Fruit fly (Drosophila melanogaster): ENCODE data around the gene CG32944.

The CG32944 gene

DNA sequence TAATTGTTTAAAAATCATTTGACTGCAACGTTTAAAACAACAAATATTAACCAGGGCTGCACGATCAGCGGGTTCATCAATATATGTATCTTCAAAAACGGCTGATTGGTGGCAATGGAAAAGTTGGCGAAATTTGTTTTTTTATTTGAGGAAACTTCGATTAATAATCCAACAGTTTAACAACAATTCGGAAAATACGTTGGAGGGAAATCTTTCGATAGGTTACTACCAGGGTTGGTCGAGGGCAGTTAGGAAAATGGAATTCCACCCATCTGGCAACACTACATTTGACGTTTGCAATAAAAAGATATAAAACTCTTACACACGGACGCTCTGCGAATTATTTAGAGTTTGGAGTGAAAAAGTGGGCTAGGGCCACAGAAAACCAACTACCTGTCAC is 17.7 kb upstream of the CG32944 start, which contains the start of the genes Lipt2 and CG14650:
Lipt2 (minus strand) TSS at position 217 of the 400 bp plus-strand sequence.
CG14650 (plus strand) TSS at position 275 of the 400 bp plus-strand sequence.
- TF ChIP-seq CG9948 (tag; optimal IDR thresholded peaks at IDR 0.05) (no peak), Pif1B (GFP tag; optimal IDR thresholded peaks at IDR 0.05) (no peak), CG4496 (GFP tag; IDR thresholded peaks at IDR 0.05) (peak; percentile 45; the same call in 1 of the 3 replicates), CG32121 (GFP tag; IDR thresholded peaks at IDR 0.05) (no peak), CG17806 (tag; optimal IDR thresholded peaks at IDR 0.05) (peak; percentile 36), CG13204 (GFP tag; optimal IDR thresholded peaks at IDR 0.05) (no peak), CG15710 (tag; optimal IDR thresholded peaks at IDR 0.05) (peak; percentile 51), CG34367 (tag; optimal IDR thresholded peaks at IDR 0.05) (no peak), CG8159 (tag; optimal IDR thresholded peaks at IDR 0.05) (no peak), rn (GFP tag; IDR thresholded peaks at IDR 0.05) (0 out of 2 replicates have a peak, but pooled peaks have one; percentile 37), fd96Ca (GFP tag; IDR thresholded peaks at IDR 0.05) (peak; percentile 34; the same call in 1 of the 3 replicates)

- TF ChIP-seq EcR (GFP tag; optimal IDR thresholded peaks at IDR 0.05) (peak; percentile 76), Ets98B (GFP tag; IDR thresholded peaks at IDR 0.05) (0 out of 2 replicates have a peak, but pooled peaks have one; percentile 48), Snoo (tag; optimal IDR thresholded peaks at IDR 0.05) (peak; percentile 63), CG4496 (GFP tag; IDR thresholded peaks at IDR 0.05) (peak; percentile 65), D1 (tag; optimal IDR thresholded peaks at IDR 0.05) (no peak), CG14655 (GFP tag; optimal IDR thresholded peaks at IDR 0.05) (no peak), gl (tag; optimal IDR thresholded peaks at IDR 0.05) (peak; percentile 33), Pif1B (GFP tag; optimal IDR thresholded peaks at IDR 0.05) (no peak), CG15710 (tag; optimal IDR thresholded peaks at IDR 0.05) (peak; percentile 49), CG32121 (GFP tag; IDR thresholded peaks at IDR 0.05) (peak; percentile 44), fd96Ca (GFP tag; IDR thresholded peaks at IDR 0.05) (peak; percentile 55; the same call in 2 of the 3 replicates), rn (GFP tag; IDR thresholded peaks at IDR 0.05) (no peak), CG12605 (GFP tag; IDR thresholded peaks at IDR 0.05) (peak; percentile 14; the same call in 1 of the 2 replicates)
These were observed 14.2 kb upstream of the CG32944 start, which contains the start of the genes eIF3a and CG1074 for dm6 chr3R:4433441-4434077. Gene eIF3a, minus strand, starts transcription at chr3R:4433895. Gene CG1074, plus strand, starts transcription at chr3R:4433965.

DNA sequence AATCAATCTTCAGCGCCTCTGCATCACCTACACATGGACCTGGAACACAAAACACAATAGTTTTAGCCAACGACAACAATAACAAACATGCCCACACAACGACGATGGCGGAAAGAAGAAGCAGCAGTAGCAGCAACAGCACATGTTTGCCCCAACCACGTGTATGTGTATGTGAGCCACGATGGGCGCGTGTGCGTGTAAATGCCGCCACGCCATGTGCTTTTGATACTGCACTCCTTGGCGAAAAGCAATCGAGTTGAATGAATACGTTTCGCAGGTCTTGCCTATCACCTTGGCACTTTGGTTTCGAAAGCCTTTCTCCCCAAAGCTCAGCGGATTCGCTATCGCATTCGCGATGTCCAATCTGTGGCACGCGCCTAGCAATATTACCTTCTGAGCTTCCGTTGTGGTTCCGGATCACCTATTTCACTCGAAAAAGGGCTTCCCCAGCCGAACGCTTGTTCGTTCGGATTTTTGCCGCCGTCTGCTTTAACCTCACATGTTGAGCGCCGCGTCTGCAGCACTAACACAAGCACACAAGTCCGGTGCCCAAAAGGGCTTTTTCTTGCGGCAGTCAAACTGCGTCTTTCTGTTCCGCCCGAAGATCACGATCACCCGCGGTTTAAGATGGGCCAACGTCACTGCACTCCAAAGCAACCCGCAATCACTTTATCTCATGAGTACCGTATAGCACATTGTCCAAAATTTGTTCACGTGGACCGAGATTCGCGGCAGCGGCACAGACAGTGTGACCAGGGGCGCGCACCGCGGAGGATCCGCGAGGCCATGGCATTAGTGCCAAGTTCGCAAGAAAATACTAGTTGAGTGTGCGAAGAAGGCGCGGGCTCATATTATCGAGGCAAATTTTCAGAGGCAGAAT is 9.4 kb upstream of the CG32944 start, which contains the start of gene srl:
srl (minus strand) TSS at position 751 of the 880 bp plus-strand sequence.
- TF ChIP-seq CG32121 (GFP tag; IDR thresholded peaks at IDR 0.05) (0 out of 2 replicates have a peak, but pooled peaks have one; percentile 14), Pif1A (GFP tag; optimal IDR thresholded peaks at IDR 0.05) (no peak)

DNA sequence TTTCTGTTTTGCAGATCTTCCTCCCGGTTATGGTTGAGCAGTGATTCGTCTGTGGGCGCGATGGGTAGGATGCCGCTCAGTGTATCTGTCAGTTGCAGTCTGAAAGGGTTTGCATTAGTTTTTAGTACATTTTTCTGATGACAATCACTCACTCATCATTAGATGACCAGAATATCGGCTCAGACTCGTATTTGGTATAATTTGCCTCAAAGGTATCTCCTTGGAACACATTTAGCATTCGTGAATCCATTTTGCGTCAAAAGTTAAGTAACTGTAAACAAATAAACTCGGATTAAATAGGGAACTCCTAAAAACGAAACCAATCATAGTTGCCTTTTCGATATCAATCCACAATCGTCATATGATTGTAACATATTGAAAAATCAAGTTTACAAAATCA is 7.4 kb upstream of the CG32944 start, which contains the start of gene CG31525:
CG31525 (plus strand) TSS at position 301 of the 400 bp plus-strand sequence.
- no peak for TF ChIP-seq EcR (GFP tag; optimal IDR thresholded peaks at IDR 0.05)
- no peak for TF ChIP-seq CG8159 (tag; optimal IDR thresholded peaks at IDR 0.05)
- TF ChIP-seq Ets98B (GFP tag; IDR thresholded peaks at IDR 0.05): no peak
- no peak for TF ChIP-seq CG14655 (GFP tag; optimal IDR thresholded peaks at IDR 0.05)
- TF ChIP-seq D1 (tag; optimal IDR thresholded peaks at IDR 0.05): no peak
- no peak for TF ChIP-seq CG10348 (GFP tag; IDR thresholded peaks at IDR 0.05)
- TF ChIP-seq CG9948 (tag; optimal IDR thresholded peaks at IDR 0.05): no peak
- TF ChIP-seq Snoo (tag; optimal IDR thresholded peaks at IDR 0.05): no peak
- no peak for TF ChIP-seq CG15710 (tag; optimal IDR thresholded peaks at IDR 0.05)
- no peak for TF ChIP-seq CG34367 (tag; optimal IDR thresholded peaks at IDR 0.05)
- no peak for TF ChIP-seq Pif1A (GFP tag; optimal IDR thresholded peaks at IDR 0.05)
- no peak for TF ChIP-seq Pif1B (GFP tag; optimal IDR thresholded peaks at IDR 0.05)
- no peak for TF ChIP-seq gl (tag; optimal IDR thresholded peaks at IDR 0.05)
- no peak for TF ChIP-seq CG32121 (GFP tag; IDR thresholded peaks at IDR 0.05)
- TF ChIP-seq fd96Ca (GFP tag; IDR thresholded peaks at IDR 0.05): no peak
- TF ChIP-seq rn (GFP tag; IDR thresholded peaks at IDR 0.05): no peak
- no peak for TF ChIP-seq CG17806 (tag; optimal IDR thresholded peaks at IDR 0.05)
- TF ChIP-seq CG8301 (tag; optimal IDR thresholded peaks at IDR 0.05): no peak
- TF ChIP-seq CG4496 (GFP tag; IDR thresholded peaks at IDR 0.05): no peak

- TF ChIP-seq CG34367 (tag; optimal IDR thresholded peaks at IDR 0.05) (no peak), CG15710 (tag; optimal IDR thresholded peaks at IDR 0.05) (no peak), CG8159 (tag; optimal IDR thresholded peaks at IDR 0.05) (no peak), Ets98B (GFP tag; IDR thresholded peaks at IDR 0.05) (no peak), Pif1A (GFP tag; optimal IDR thresholded peaks at IDR 0.05) (no peak), rn (GFP tag; IDR thresholded peaks at IDR 0.05) (no peak), CG4496 (GFP tag; IDR thresholded peaks at IDR 0.05) (no peak), CG12605 (GFP tag; IDR thresholded peaks at IDR 0.05) (no peak), Snoo (tag; optimal IDR thresholded peaks at IDR 0.05) (no peak), fd96Ca (GFP tag; IDR thresholded peaks at IDR 0.05) (no peak), CG9948 (tag; optimal IDR thresholded peaks at IDR 0.05) (no peak), CG10348 (GFP tag; IDR thresholded peaks at IDR 0.05) (no peak)
These were observed 3.2 kb downstream of the CG32944 start, which contains the start of gene CG31528 for dm6 chr3R:4416138-4416537. Gene CG31528, plus strand, starts transcription at chr3R:4416438.
